Worm (Caenorhabditis elegans) whole organism, midembryonic: ENCODE measurements around the gene fbxa-99.

Experiments used
- med-1 ChIP-seq: sonication (generic microtip); optimal IDR thresholded peaks from 2 replicates; lab custom pipeline; 2017; ENCODE audit warnings: missing genetic modification characterization, mild to moderate bottlenecking, missing compliant biosample characterization, antibody characterized with exemption, missing genetic modification reagents; ENCODE audit not compliant: insufficient read depth
- ref-1 ChIP-seq: fragments of 200-800 bp; sonication (Bioruptor generic); conservative IDR thresholded peaks from 2 replicates; pipeline ENCODE4 v1.3.6; 2022; ENCODE audit warnings: missing genetic modification reagents, missing genetic modification characterization, missing compliant biosample characterization

DNA sequence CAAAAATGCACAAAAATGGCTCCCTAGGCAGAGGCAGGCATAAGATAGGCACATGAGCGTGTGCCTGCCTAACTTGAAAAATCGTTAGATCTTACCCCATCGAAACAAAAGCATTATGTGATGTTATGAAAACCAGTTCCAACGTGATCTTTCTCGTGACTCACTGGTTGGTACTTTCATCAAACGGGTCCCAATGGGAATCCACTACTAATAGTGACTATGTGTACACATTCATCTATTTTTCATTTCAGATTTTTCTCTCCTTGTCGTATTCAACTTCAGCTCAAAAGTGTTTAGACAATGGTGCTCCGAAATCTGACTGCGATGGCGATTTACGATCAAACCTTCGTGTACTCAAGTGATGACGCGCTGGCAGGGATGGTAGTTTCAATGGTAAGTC, 35.0 kb upstream of the fbxa-99 start, which contains the start of gene srx-43:
- TF ChIP-seq ref-1 (GFP tag; lab: Robert Waterston, UW) = no peak
- TF ChIP-seq med-1 (GFP tag; lab: Kevin White, UChicago) = no peak
